Fruit fly (Drosophila melanogaster): Measurements from ENCODE around the gene CG11052.
A peak's percentile ranks its signal among the peaks of the same experiment; 100 is the strongest.

CG11052 gene

DNA sequence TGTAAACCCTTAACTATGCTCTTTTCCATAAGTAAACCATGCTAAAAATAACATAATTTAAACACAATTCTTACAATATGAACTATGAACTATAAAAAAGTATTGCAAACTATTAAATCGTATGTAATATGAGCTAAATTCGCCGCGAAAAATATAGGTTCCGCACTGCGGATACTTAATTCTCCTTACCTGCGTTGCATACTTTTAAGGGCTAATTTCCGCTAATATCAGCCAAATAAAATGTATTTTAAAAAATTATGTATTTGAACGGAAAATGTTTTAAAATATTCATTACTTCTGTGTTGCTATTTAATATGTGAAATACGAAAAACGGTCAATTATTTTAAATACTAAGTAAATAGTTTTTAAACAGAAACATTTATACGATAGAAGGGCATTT lies 41.8 kb downstream of the CG11052 start, which contains the start of gene dsx:
Gene dsx (minus strand): TSS at position 62 of the 400 bp plus-strand sequence.
- TF ChIP-seq CG1621 (tag; optimal IDR thresholded peaks at IDR 0.05) (no peak), Gug (GFP tag; IDR thresholded peaks at IDR 0.05) (no peak), CG6163 (GFP tag; IDR thresholded peaks at IDR 0.05) (no peak), Hr38 (GFP tag; optimal IDR thresholded peaks at IDR 0.05) (no peak), Sox15 (GFP tag; optimal IDR thresholded peaks at IDR 0.05) (no peak), lz (GFP tag; optimal IDR thresholded peaks at IDR 0.05) (peak; percentile 29), Eip75B (GFP tag; optimal IDR thresholded peaks at IDR 0.05) (no peak), CG7368 (GFP tag; optimal IDR thresholded peaks at IDR 0.05) (no peak), CG6854 (GFP tag; optimal IDR thresholded peaks at IDR 0.05) (no peak), CG16779 (tag; optimal IDR thresholded peaks at IDR 0.05) (no peak), salr (GFP tag; optimal IDR thresholded peaks at IDR 0.05) (peak in 1 of 2 experiments; percentile 72), dac (GFP tag; optimal IDR thresholded peaks at IDR 0.05) (no peak), CG10669 (GFP tag; optimal IDR thresholded peaks at IDR 0.05) (no peak), CG11762 (GFP tag; optimal IDR thresholded peaks at IDR 0.05; ENCODE audit: insufficient read depth) (no peak), Eip93F (GFP tag; optimal IDR thresholded peaks at IDR 0.05) (no peak), CG6792 (GFP tag; optimal IDR thresholded peaks at IDR 0.05) (no peak), Ets96B (tag; optimal IDR thresholded peaks at IDR 0.05) (no peak), CG31627 (GFP tag; optimal IDR thresholded peaks at IDR 0.05) (peak; percentile 49), CG6276 (GFP tag; optimal IDR thresholded peaks at IDR 0.05) (no peak), cyc (GFP tag; optimal IDR thresholded peaks at IDR 0.05) (peak; percentile 6), Sox102F (GFP tag; optimal IDR thresholded peaks at IDR 0.05) (no peak), CG11902 (GFP tag; optimal IDR thresholded peaks at IDR 0.05) (peak; percentile 16), CG10631 (GFP tag; optimal IDR thresholded peaks at IDR 0.05) (peak; percentile 30), Eip78C (GFP tag) (peak; percentile 85), CG11294 (GFP tag; IDR thresholded peaks at IDR 0.05) (no peak), svp (GFP tag) (no peak), net (GFP tag; optimal IDR thresholded peaks at IDR 0.05) (no peak), Ets21C (GFP tag; optimal IDR thresholded peaks at IDR 0.05) (no peak), ss (GFP tag; optimal IDR thresholded peaks at IDR 0.05) (no peak), fd85E (GFP tag; optimal IDR thresholded peaks at IDR 0.05) (no peak), CG6808 (GFP tag; optimal IDR thresholded peaks at IDR 0.05) (peak; percentile 35), eg (GFP tag; IDR thresholded peaks at IDR 0.05) (no peak), CG8119 (GFP tag; IDR thresholded peaks at IDR 0.05) (no peak), Lpt (GFP tag; optimal IDR thresholded peaks at IDR 0.05) (no peak), topi (GFP tag; optimal IDR thresholded peaks at IDR 0.05) (peak; percentile 5), esn (GFP tag; optimal IDR thresholded peaks at IDR 0.05) (peak; percentile 49), Met (GFP tag; optimal IDR thresholded peaks at IDR 0.05) (peak; percentile 35), CG8632 (GFP tag; optimal IDR thresholded peaks at IDR 0.05) (no peak), CG3919 (GFP tag; optimal IDR thresholded peaks at IDR 0.05) (no peak), Blimp-1 (GFP tag; optimal IDR thresholded peaks at IDR 0.05) (no peak), Hr39 (GFP tag; optimal IDR thresholded peaks at IDR 0.05) (no peak), Smox (GFP tag; optimal IDR thresholded peaks at IDR 0.05) (peak; percentile 38), Sox14 (GFP tag; optimal IDR thresholded peaks at IDR 0.05) (no peak), CG4318 (GFP tag; optimal IDR thresholded peaks at IDR 0.05) (peak; percentile 52), CG3032 (tag; optimal IDR thresholded peaks at IDR 0.05) (no peak), achi (GFP tag; optimal IDR thresholded peaks at IDR 0.05) (no peak), CG8319 (GFP tag; optimal IDR thresholded peaks at IDR 0.05) (no peak), fkh (GFP tag; optimal IDR thresholded peaks at IDR 0.05) (no peak), CG32006 (GFP tag; optimal IDR thresholded peaks at IDR 0.05) (peak; percentile 67), vri (GFP tag; optimal IDR thresholded peaks at IDR 0.05) (no peak), OdsH (GFP tag; optimal IDR thresholded peaks at IDR 0.05) (peak; percentile 6), dsx (GFP tag; optimal IDR thresholded peaks at IDR 0.05; ENCODE audit: poor library complexity, severe bottlenecking) (no peak), pdm3 (GFP tag; optimal IDR thresholded peaks at IDR 0.05) (peak; percentile 29)

Measured in whole organism, prepupa.